Worm (Caenorhabditis elegans) whole organism, L2 larva: ENCODE data around the gene clp-6.

ENCODE experiments used
- C34F6.9 ChIP-seq: fragments of 150-350 bp; optimal IDR thresholded peaks from 2 replicates; lab custom pipeline; 2014; ENCODE audit warnings: missing biosample characterization, missing genetic modification characterization
- R02D3.7 ChIP-seq: fragments of 150-350 bp; optimal IDR thresholded peaks from 2 replicates; lab custom pipeline; 2014; ENCODE audit warnings: missing biosample characterization, missing genetic modification characterization
- Y55F3AM.14 ChIP-seq: fragments of 200-800 bp; sonication (Bioruptor generic); optimal IDR thresholded peaks from 2 replicates; lab custom pipeline; 2018; ENCODE audit warnings: mild to moderate bottlenecking, missing genetic modification characterization, missing compliant biosample characterization
- ZK546.5 ChIP-seq: sonication (generic microtip); optimal IDR thresholded peaks from 2 replicates; lab custom pipeline; 2017; ENCODE audit warnings: missing biosample characterization, missing genetic modification characterization
- alr-1 ChIP-seq: fragments of 150-350 bp; optimal IDR thresholded peaks from 2 replicates; lab custom pipeline; 2014; ENCODE audit warnings: missing biosample characterization, missing genetic modification characterization
- aly-2 ChIP-seq: fragments of 150-350 bp; optimal IDR thresholded peaks from 2 replicates; lab custom pipeline; 2014; ENCODE audit warnings: missing biosample characterization, missing genetic modification characterization
- ama-1 ChIP-seq: fragments of 150-350 bp; optimal IDR thresholded peaks from 2 replicates; lab custom pipeline; 2018; ENCODE audit warnings: inconsistent platforms
- blmp-1 ChIP-seq: sonication (generic microtip); optimal IDR thresholded peaks from 2 replicates; lab custom pipeline; 2017; ENCODE audit warnings: missing genetic modification characterization, mild to moderate bottlenecking, missing compliant biosample characterization, antibody characterized with exemption, moderate library complexity; ENCODE audit not compliant: insufficient read depth
- ceh-16 ChIP-seq: fragments of 150-350 bp; optimal IDR thresholded peaks from 2 replicates; lab custom pipeline; 2014; ENCODE audit warnings: missing biosample characterization, missing genetic modification characterization
- crh-2 ChIP-seq: sonication (generic microtip); optimal IDR thresholded peaks from 2 replicates; lab custom pipeline; 2017; ENCODE audit warnings: missing biosample characterization, missing genetic modification characterization
- dmd-4 ChIP-seq: sonication (generic microtip); optimal IDR thresholded peaks from 2 replicates; lab custom pipeline; 2017; ENCODE audit warnings: missing biosample characterization, missing genetic modification characterization
- egl-27 ChIP-seq: sonication (generic microtip); optimal IDR thresholded peaks from 3 replicates; lab custom pipeline; 2017; ENCODE audit warnings: missing biosample characterization, missing genetic modification reagents, missing genetic modification characterization
- elt-1 ChIP-seq: fragments of 150-350 bp; optimal IDR thresholded peaks from 2 replicates; lab custom pipeline; 2014; ENCODE audit warnings: missing biosample characterization, missing genetic modification characterization
- elt-3 ChIP-seq: sonication (generic microtip); optimal IDR thresholded peaks from 2 replicates; lab custom pipeline; 2017; ENCODE audit warnings: missing biosample characterization, missing genetic modification characterization
- fos-1 ChIP-seq: fragments of 150-350 bp; optimal IDR thresholded peaks from 2 replicates; lab custom pipeline; 2014; ENCODE audit warnings: missing biosample characterization, missing genetic modification characterization
- gmeb-1 ChIP-seq: fragments of 150-350 bp; optimal IDR thresholded peaks from 2 replicates; lab custom pipeline; 2014; ENCODE audit warnings: missing biosample characterization, missing genetic modification characterization
- lin-11 ChIP-seq: fragments of 150-350 bp; sonication (generic microtip); optimal IDR thresholded peaks from 2 replicates; lab custom pipeline; 2014; ENCODE audit warnings: missing biosample characterization, missing genetic modification characterization, inconsistent platforms, mixed read lengths
- lin-13 ChIP-seq: fragments of 150-350 bp; optimal IDR thresholded peaks from 2 replicates; lab custom pipeline; 2014; ENCODE audit warnings: missing biosample characterization, missing genetic modification reagents, missing genetic modification characterization
- mab-5 ChIP-seq: fragments of 150-350 bp; optimal IDR thresholded peaks from 2 replicates; lab custom pipeline; 2014; ENCODE audit warnings: missing biosample characterization, missing genetic modification characterization
- mdl-1 ChIP-seq, 2 experiments: fragments of 150-350 bp in 1 of 2; sonication (generic microtip) in 1 of 2; optimal IDR thresholded peaks; 2 replicates each; lab custom pipeline; 2017; ENCODE audit warnings: missing biosample characterization in 2 of 2, missing genetic modification characterization in 2 of 2
- nhr-10 ChIP-seq: sonication (generic microtip); optimal IDR thresholded peaks from 2 replicates; lab custom pipeline; 2017; ENCODE audit warnings: missing biosample characterization, missing genetic modification characterization
- nhr-11 ChIP-seq: fragments of 150-350 bp; optimal IDR thresholded peaks from 2 replicates; lab custom pipeline; 2014; ENCODE audit warnings: missing biosample characterization, missing genetic modification characterization
- nhr-12 ChIP-seq: fragments of 150-350 bp; optimal IDR thresholded peaks from 2 replicates; lab custom pipeline; 2014; ENCODE audit warnings: missing biosample characterization, missing genetic modification characterization
- nhr-129 ChIP-seq: fragments of 150-350 bp; optimal IDR thresholded peaks from 2 replicates; lab custom pipeline; 2014; ENCODE audit warnings: missing biosample characterization, missing genetic modification characterization
- nhr-23 ChIP-seq: fragments of 150-350 bp; optimal IDR thresholded peaks from 2 replicates; lab custom pipeline; 2014; ENCODE audit warnings: missing biosample characterization, missing genetic modification reagents, missing genetic modification characterization
- nhr-237 ChIP-seq: fragments of 150-350 bp; optimal IDR thresholded peaks from 2 replicates; lab custom pipeline; 2014; ENCODE audit warnings: missing biosample characterization, missing genetic modification characterization
- nhr-6 ChIP-seq: fragments of 150-350 bp; optimal IDR thresholded peaks from 2 replicates; lab custom pipeline; 2014; ENCODE audit warnings: missing biosample characterization, missing genetic modification characterization
- nhr-77 ChIP-seq: fragments of 150-350 bp; optimal IDR thresholded peaks from 2 replicates; lab custom pipeline; 2014; ENCODE audit warnings: missing biosample characterization, missing genetic modification characterization
- peb-1 ChIP-seq: fragments of 150-350 bp; optimal IDR thresholded peaks from 2 replicates; lab custom pipeline; 2014; ENCODE audit warnings: missing biosample characterization, missing genetic modification characterization
- sem-4 ChIP-seq: fragments of 150-350 bp; optimal IDR thresholded peaks from 2 replicates; lab custom pipeline; 2014; ENCODE audit warnings: missing biosample characterization, missing genetic modification reagents, missing genetic modification characterization
- skn-1 ChIP-seq: sonication (generic microtip); optimal IDR thresholded peaks from 2 replicates; lab custom pipeline; 2017; ENCODE audit warnings: missing biosample characterization, missing genetic modification characterization
- sma-3 ChIP-seq: sonication (generic microtip); optimal IDR thresholded peaks from 2 replicates; lab custom pipeline; 2016; ENCODE audit warnings: missing genetic modification reagents, missing genetic modification characterization, missing compliant biosample characterization
- sma-9 ChIP-seq, 2 experiments: fragments of 150-350 bp in 1 of 2; sonication (generic microtip) in 1 of 2; optimal IDR thresholded peaks; 2 replicates each; lab custom pipeline; 2014 to 2016; ENCODE audit warnings: missing genetic modification characterization in 2 of 2, mild to moderate bottlenecking in 1 of 2, missing biosample characterization in 1 of 2, missing compliant biosample characterization in 1 of 2, missing genetic modification reagents in 1 of 2, moderate library complexity in 1 of 2
- snpc-4 ChIP-seq: fragments of 150-350 bp; optimal IDR thresholded peaks from 2 replicates; lab custom pipeline; 2014; ENCODE audit warnings: missing biosample characterization, missing genetic modification characterization
- unc-55 ChIP-seq: fragments of 150-350 bp; sonication (generic microtip); optimal IDR thresholded peaks from 3 replicates; lab custom pipeline; 2014; ENCODE audit warnings: missing biosample characterization, missing genetic modification reagents, missing genetic modification characterization
- unc-62 ChIP-seq: fragments of 150-350 bp; optimal IDR thresholded peaks from 2 replicates; lab custom pipeline; 2014; ENCODE audit warnings: missing biosample characterization, missing genetic modification reagents, missing genetic modification characterization
- ztf-11 ChIP-seq: sonication (generic microtip); optimal IDR thresholded peaks from 2 replicates; lab custom pipeline; 2017; ENCODE audit warnings: missing biosample characterization, missing genetic modification characterization
- ztf-4 ChIP-seq: fragments of 150-350 bp; optimal IDR thresholded peaks from 2 replicates; lab custom pipeline; 2014; ENCODE audit warnings: missing biosample characterization, missing genetic modification characterization

Gene clp-6

ce11 chrIV:1409941-1410340 lies 24.9 kb downstream of the clp-6 start, which contains the start of gene rpc-11:
rpc-11 (minus strand) TSS chrIV:1410041.
- TF ChIP-seq ama-1 (lab: Kevin White, UChicago) (no peak), skn-1 (tag; lab: Kevin White, UChicago) (no peak), sma-3 (GFP tag; lab: Kevin White, UChicago) (no peak), sem-4 (no peak), elt-3 (tag; lab: Kevin White, UChicago) (no peak), gmeb-1 (no peak), egl-27 (tag; lab: Kevin White, UChicago) (no peak), ZK546.5 (tag; lab: Kevin White, UChicago) (no peak)

DNA sequence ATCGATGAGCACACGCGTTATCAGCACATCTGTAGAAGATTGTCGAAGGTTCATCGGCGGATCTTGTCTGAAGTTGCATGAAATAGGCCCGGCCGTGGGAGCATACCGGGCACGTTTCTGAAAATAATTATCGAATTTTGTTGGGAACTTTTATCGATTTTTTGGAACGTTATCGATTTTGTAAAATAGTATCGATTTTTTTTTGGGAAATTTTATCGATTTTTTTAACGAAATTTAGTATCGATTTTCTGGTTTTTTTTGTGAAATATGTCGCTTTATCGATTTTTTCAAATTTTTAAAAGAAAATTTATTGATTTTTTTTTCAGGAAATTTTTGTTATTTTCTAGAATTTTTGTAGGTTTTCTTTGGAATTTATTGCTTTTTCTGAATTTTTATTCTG lies 26.1 kb downstream of the clp-6 start:
- TF ChIP-seq nhr-11 (tag; lab: Kevin White, UChicago) (no peak), egl-27 (tag; lab: Kevin White, UChicago) (no peak), ztf-11 (tag; lab: Kevin White, UChicago) (no peak), crh-2 (no peak), unc-55 (GFP tag; lab: Kevin White, UChicago) (no peak), Y55F3AM.14 (GFP tag; lab: Kevin White, UChicago) (no peak), mdl-1 (tag; optimal IDR thresholded peaks at IDR 0.05; lab: Kevin White, UChicago) (no peak)

DNA sequence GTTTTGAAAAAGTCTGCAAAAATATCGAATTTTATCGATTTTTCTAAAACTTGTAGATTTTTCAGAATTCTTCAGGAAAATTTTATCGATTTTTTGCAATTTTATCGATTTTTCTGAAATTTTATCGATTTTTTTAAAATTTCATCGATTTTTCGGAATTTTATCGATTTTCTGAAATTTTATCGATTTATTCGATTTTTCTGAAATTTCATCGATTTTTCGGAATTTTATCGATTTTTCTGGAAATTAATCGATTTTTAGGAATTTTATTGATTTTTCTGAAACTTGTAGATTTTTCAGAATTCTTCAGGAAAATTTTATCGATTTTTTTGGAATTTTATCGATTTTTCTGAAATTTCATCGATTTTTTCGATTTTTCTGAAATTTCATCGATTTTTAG lies 26.7 kb downstream of the clp-6 start:
- TF ChIP-seq nhr-11 (tag; lab: Kevin White, UChicago) (no peak), elt-1 (tag; lab: Kevin White, UChicago) (no peak), aly-2 (tag; lab: Kevin White, UChicago) (no peak), nhr-23 (tag; lab: Kevin White, UChicago) (no peak), mdl-1 (tag; optimal IDR thresholded peaks at IDR 0.05; lab: Kevin White, UChicago) (no peak), sma-9 (GFP tag; optimal IDR thresholded peaks at IDR 0.05; lab: Kevin White, UChicago) (no peak), sma-9 (tag; optimal IDR thresholded peaks at IDR 0.05; lab: Kevin White, UChicago) (no peak), nhr-6 (tag; lab: Kevin White, UChicago) (no peak), unc-55 (GFP tag; lab: Kevin White, UChicago) (no peak), lin-11 (tag; lab: Kevin White, UChicago) (no peak), nhr-237 (no peak), lin-13 (GFP tag; lab: Kevin White, UChicago) (no peak)

DNA sequence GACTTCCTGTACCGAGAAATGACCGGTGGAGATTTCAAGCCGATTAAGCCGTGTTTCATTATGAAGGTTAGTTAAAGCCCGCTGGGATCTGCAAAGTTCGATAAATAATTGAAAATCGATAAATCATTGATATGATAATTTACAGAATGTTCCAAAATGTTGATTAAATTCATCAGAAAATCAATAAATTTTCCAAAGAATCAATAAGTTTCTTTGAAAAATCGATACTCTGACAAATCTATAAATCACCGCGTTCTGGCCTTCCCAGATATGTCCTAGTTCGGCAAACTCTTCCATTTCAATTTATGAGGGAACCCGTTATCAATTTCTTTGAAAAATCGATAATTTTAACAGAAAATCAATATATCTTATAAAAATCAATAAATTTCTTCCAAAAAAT lies 27.3 kb downstream of the clp-6 start:
- TF ChIP-seq unc-55 (GFP tag; lab: Kevin White, UChicago) = no peak
- TF ChIP-seq unc-62 = no peak
- no peak for TF ChIP-seq ztf-11 (tag; lab: Kevin White, UChicago)
- TF ChIP-seq ZK546.5 (tag; lab: Kevin White, UChicago) = no peak
- no peak for TF ChIP-seq crh-2
- no peak for TF ChIP-seq dmd-4 (tag; lab: Kevin White, UChicago)
- TF ChIP-seq mab-5 = no peak
- TF ChIP-seq nhr-12 (tag; lab: Kevin White, UChicago) = no peak
- no peak for TF ChIP-seq nhr-129 (tag; lab: Kevin White, UChicago)
- TF ChIP-seq ceh-16 (tag; lab: Kevin White, UChicago) = no peak
- no peak for TF ChIP-seq peb-1 (tag; lab: Kevin White, UChicago)
- TF ChIP-seq egl-27 (tag; lab: Kevin White, UChicago) = no peak
- no peak for TF ChIP-seq snpc-4 (tag; lab: Kevin White, UChicago)

ce11 chrIV:1407049-1407448 lies 27.8 kb downstream of the clp-6 start:
- TF ChIP-seq Y55F3AM.14 (GFP tag; lab: Kevin White, UChicago) (no peak), alr-1 (tag; lab: Kevin White, UChicago) (no peak), nhr-10 (no peak), C34F6.9 (tag; lab: Kevin White, UChicago) (no peak), R02D3.7 (tag; lab: Kevin White, UChicago) (no peak), ztf-4 (tag; lab: Kevin White, UChicago) (no peak), elt-3 (tag; lab: Kevin White, UChicago) (no peak), nhr-129 (tag; lab: Kevin White, UChicago) (no peak), blmp-1 (tag; lab: Kevin White, UChicago) (no peak), nhr-77 (tag; lab: Kevin White, UChicago) (no peak), nhr-23 (tag; lab: Kevin White, UChicago) (no peak), fos-1 (tag; lab: Kevin White, UChicago) (no peak)
